Worm (Caenorhabditis elegans): Measurements from ENCODE around the gene dhcr-24.

DNA sequence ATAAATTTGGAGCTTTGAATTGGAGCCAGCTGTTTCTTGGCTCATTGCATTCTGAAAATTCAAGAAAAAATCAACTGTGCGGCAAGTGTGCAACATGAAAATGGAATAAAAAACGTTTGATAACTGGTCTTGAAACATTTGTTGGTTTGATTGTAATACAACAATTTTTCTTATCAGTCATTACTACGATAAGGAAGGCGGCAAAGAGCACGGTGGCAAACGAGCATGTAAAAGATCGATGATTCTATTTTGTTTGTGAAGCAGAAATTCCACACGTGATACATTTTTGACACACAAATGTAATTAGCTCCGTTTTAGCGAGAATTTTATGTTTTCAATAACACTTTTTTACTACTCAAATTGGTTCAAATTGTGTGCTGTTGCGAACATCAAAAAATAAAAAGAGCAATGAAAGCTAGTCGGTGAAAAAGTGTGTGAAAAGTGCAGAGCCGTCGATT is 16.6 kb upstream of the dhcr-24 start, which contains the start of gene H01M10.1:
- TF ChIP-seq repo-1 (tag; optimal IDR thresholded peaks at IDR 0.05) (no peak), rpc-1 (optimal IDR thresholded peaks at IDR 0.05) (no peak), rpc-1 (tag; optimal IDR thresholded peaks at IDR 0.05) (no peak), snpc-1.1 (tag; optimal IDR thresholded peaks at IDR 0.05; ENCODE audit: insufficient read depth) (no peak), F22D6.2 (tag; optimal IDR thresholded peaks at IDR 0.05) (no peak), snpc-1.3 (tag; optimal IDR thresholded peaks at IDR 0.05; ENCODE audit: insufficient read depth) (no peak), pbrm-1 (GFP tag; IDR thresholded peaks at IDR 0.05) (no peak), lin-40 (tag; optimal IDR thresholded peaks at IDR 0.05) (no peak)
